Fruit fly (Drosophila melanogaster) whole organism, embryonic: Measurements from ENCODE around the gene Acsx4.

Experiments
- ATbp ChIP-seq: fragments of 200-800 bp; sonication (Bioruptor generic); optimal IDR thresholded peaks from 2 replicates; lab custom pipeline; 2017; ENCODE audit warnings: missing biosample characterization, mild to moderate bottlenecking, missing genetic modification characterization, missing genetic modification reagents
- CG10147 ChIP-seq: fragments of 200-800 bp; sonication (Bioruptor generic); optimal IDR thresholded peaks from 2 replicates; lab custom pipeline; 2019; ENCODE audit warnings: missing biosample characterization, mild to moderate bottlenecking, missing genetic modification characterization, moderate library complexity
- CG10543 ChIP-seq: fragments of 200-800 bp; sonication (Bioruptor generic); optimal IDR thresholded peaks from 3 replicates; lab custom pipeline; 2017; ENCODE audit warnings: missing biosample characterization, mild to moderate bottlenecking, missing genetic modification characterization, moderate library complexity
- CG11504 ChIP-seq: fragments of 200-800 bp; sonication (Bioruptor generic); optimal IDR thresholded peaks from 3 replicates; lab custom pipeline; 2019; ENCODE audit warnings: missing biosample characterization, mild to moderate bottlenecking, missing genetic modification characterization, moderate library complexity
- CG11560 ChIP-seq: fragments of 200-800 bp; sonication (Bioruptor generic); IDR thresholded peaks from 3 replicates; pipeline ENCODE4 v1.3.6; 2022; ENCODE audit warnings: missing biosample characterization, missing genetic modification characterization
- CG12391 ChIP-seq: fragments of 200-800 bp; sonication (Bioruptor generic); optimal IDR thresholded peaks from 3 replicates; lab custom pipeline; 2018; ENCODE audit warnings: missing biosample characterization, mild to moderate bottlenecking, missing genetic modification characterization, moderate library complexity
- CG13894 ChIP-seq: fragments of 200-800 bp; sonication (Bioruptor generic); optimal IDR thresholded peaks from 3 replicates; lab custom pipeline; 2018; ENCODE audit warnings: missing biosample characterization, mild to moderate bottlenecking, missing genetic modification characterization, moderate library complexity
- CG14014 ChIP-seq: fragments of 200-800 bp; sonication (Bioruptor generic); IDR thresholded peaks from 2 replicates; pipeline ENCODE4 v1.3.6; 2022; ENCODE audit warnings: missing biosample characterization, missing genetic modification characterization
- CG14441 ChIP-seq: fragments of 200-800 bp; sonication (Bioruptor generic); IDR thresholded peaks from 2 replicates; pipeline ENCODE4 v1.3.6; 2022; ENCODE audit warnings: missing biosample characterization, missing genetic modification characterization
- CG14710 ChIP-seq: fragments of 200-800 bp; sonication (Bioruptor generic); optimal IDR thresholded peaks from 3 replicates; lab custom pipeline; 2019; ENCODE audit warnings: missing biosample characterization, mild to moderate bottlenecking, missing genetic modification characterization, moderate library complexity
- CG15601 ChIP-seq: fragments of 200-800 bp; sonication (Bioruptor generic); optimal IDR thresholded peaks from 3 replicates; lab custom pipeline; 2019; ENCODE audit warnings: missing biosample characterization, mild to moderate bottlenecking, missing genetic modification characterization, moderate library complexity
- CG1603 ChIP-seq: fragments of 200-800 bp; sonication (Bioruptor generic); optimal IDR thresholded peaks from 2 replicates; lab custom pipeline; 2019; ENCODE audit warnings: missing biosample characterization, mild to moderate bottlenecking, missing genetic modification characterization, moderate library complexity
- CG17359 ChIP-seq: fragments of 200-800 bp; sonication (Bioruptor generic); optimal IDR thresholded peaks from 3 replicates; lab custom pipeline; 2018; ENCODE audit warnings: missing biosample characterization, mild to moderate bottlenecking, missing genetic modification characterization, moderate library complexity
- CG17829 ChIP-seq: fragments of 200-800 bp; optimal IDR thresholded peaks from 2 replicates; lab custom pipeline; 2019; ENCODE audit warnings: missing biosample characterization, mild to moderate bottlenecking, missing genetic modification characterization, moderate library complexity
- CG18262 ChIP-seq: fragments of 200-800 bp; optimal IDR thresholded peaks from 3 replicates; lab custom pipeline; 2019; ENCODE audit warnings: missing biosample characterization, mild to moderate bottlenecking, missing genetic modification characterization, moderate library complexity
- CG18764 ChIP-seq: fragments of 200-800 bp; sonication (Bioruptor generic); optimal IDR thresholded peaks from 3 replicates; lab custom pipeline; 2016; ENCODE audit warnings: missing biosample characterization, missing genetic modification characterization
- CG2116 ChIP-seq: fragments of 200-800 bp; sonication (Bioruptor generic); optimal IDR thresholded peaks from 3 replicates; lab custom pipeline; 2018; ENCODE audit warnings: missing biosample characterization, mild to moderate bottlenecking, missing genetic modification characterization
- CG2202 ChIP-seq: fragments of 200-800 bp; sonication (Bioruptor generic); optimal IDR thresholded peaks from 2 replicates; lab custom pipeline; 2018; ENCODE audit warnings: missing biosample characterization, mild to moderate bottlenecking, missing genetic modification characterization
- CG2678 ChIP-seq: fragments of 200-800 bp; sonication (Bioruptor generic); optimal IDR thresholded peaks from 3 replicates; lab custom pipeline; 2019; ENCODE audit warnings: missing biosample characterization, mild to moderate bottlenecking, missing genetic modification characterization, moderate library complexity
- CG2712 ChIP-seq: fragments of 200-800 bp; optimal IDR thresholded peaks from 3 replicates; lab custom pipeline; 2019; ENCODE audit warnings: missing biosample characterization, mild to moderate bottlenecking, missing genetic modification characterization, moderate library complexity
- CG33557 ChIP-seq: fragments of 200-800 bp; sonication (Bioruptor generic); optimal IDR thresholded peaks from 2 replicates; lab custom pipeline; 2019; ENCODE audit warnings: missing biosample characterization, mild to moderate bottlenecking, missing genetic modification characterization, moderate library complexity
- CG4707 ChIP-seq: fragments of 200-800 bp; sonication (Bioruptor generic); optimal IDR thresholded peaks from 2 replicates; lab custom pipeline; 2018; ENCODE audit warnings: missing biosample characterization, mild to moderate bottlenecking, missing genetic modification characterization, moderate library complexity
- CG4820 ChIP-seq: fragments of 200-800 bp; sonication (Bioruptor generic); optimal IDR thresholded peaks from 3 replicates; lab custom pipeline; 2016; ENCODE audit warnings: missing biosample characterization, missing genetic modification characterization
- CG6791 ChIP-seq: fragments of 200-800 bp; sonication (Bioruptor generic); IDR thresholded peaks from 3 replicates; pipeline ENCODE4 v1.3.6; 2022; ENCODE audit warnings: missing biosample characterization, missing genetic modification characterization; ENCODE audit not compliant: partially characterized antibody
- CG6813 ChIP-seq: fragments of 200-800 bp; sonication (Bioruptor generic); optimal IDR thresholded peaks from 2 replicates; lab custom pipeline; 2017; ENCODE audit warnings: missing biosample characterization, missing genetic modification characterization, mild to moderate bottlenecking, moderate library complexity, missing genetic modification reagents
- CG7839 ChIP-seq: fragments of 200-800 bp; sonication (Bioruptor generic); optimal IDR thresholded peaks from 3 replicates; lab custom pipeline; 2018; ENCODE audit warnings: missing biosample characterization, mild to moderate bottlenecking, missing genetic modification characterization, moderate library complexity
- D ChIP-seq, 2 experiments: fragments of 200-800 bp in 1 of 2; fragments of >200 bp in 1 of 2; sonication (Bioruptor generic) in 1 of 2; optimal IDR thresholded peaks; 2 replicates in 1 of 2; 3 replicates in 1 of 2; lab custom pipeline; 2017; ENCODE audit warnings: mild to moderate bottlenecking in 1 of 2, missing biosample characterization in 1 of 2, missing genetic modification characterization in 1 of 2, missing genetic modification reagents in 1 of 2
- Doc2 ChIP-seq: fragments of 200-800 bp; sonication (Bioruptor generic); IDR thresholded peaks from 2 replicates; pipeline ENCODE4 v1.3.6; 2022; ENCODE audit warnings: missing biosample characterization, missing genetic modification characterization
- E2f1 ChIP-seq: fragments of 200-800 bp; sonication (Bioruptor generic); IDR thresholded peaks from 2 replicates; pipeline ENCODE4 v1.3.6; 2022; ENCODE audit warnings: missing biosample characterization, missing genetic modification characterization
- Ets65A ChIP-seq: fragments of 200-800 bp; sonication (Bioruptor generic); peaks from one replicate; lab custom pipeline; 2016; ENCODE audit warnings: missing biosample characterization, missing genetic modification characterization
- MESR4 ChIP-seq: fragments of 200-800 bp; sonication (Bioruptor generic); optimal IDR thresholded peaks from 2 replicates; lab custom pipeline; 2018; ENCODE audit warnings: missing biosample characterization, mild to moderate bottlenecking, missing genetic modification characterization, moderate library complexity
- Oli ChIP-seq: fragments of 200-800 bp; sonication (Bioruptor generic); optimal IDR thresholded peaks from 2 replicates; lab custom pipeline; 2018; ENCODE audit warnings: missing biosample characterization, mild to moderate bottlenecking, missing genetic modification characterization, moderate library complexity
- PHDP ChIP-seq: fragments of 200-800 bp; sonication (Bioruptor generic); optimal IDR thresholded peaks from 3 replicates; lab custom pipeline; 2018; ENCODE audit warnings: missing biosample characterization, mild to moderate bottlenecking, missing genetic modification characterization, moderate library complexity
- Stat92E ChIP-seq, 3 experiments: fragments of >200 bp in 2 of 3; fragments of 200-800 bp in 1 of 3; sonication (Bioruptor generic) in 1 of 3; optimal IDR thresholded peaks; 2 replicates each; lab custom pipeline; 2017 to 2019; ENCODE audit warnings: missing biosample characterization in 3 of 3, missing genetic modification characterization in 3 of 3, mild to moderate bottlenecking in 1 of 3, moderate library complexity in 1 of 3
- ash1 ChIP-seq: fragments of 200-800 bp; sonication (Bioruptor generic); optimal IDR thresholded peaks from 2 replicates; lab custom pipeline; 2018; ENCODE audit warnings: missing biosample characterization, mild to moderate bottlenecking, missing genetic modification characterization
- bcd ChIP-seq: fragments of 200-800 bp; sonication (Bioruptor generic); optimal IDR thresholded peaks from 2 replicates; lab custom pipeline; 2017; ENCODE audit warnings: missing biosample characterization, mild to moderate bottlenecking, missing genetic modification characterization
- br ChIP-seq: fragments of >200 bp; optimal IDR thresholded peaks from 2 replicates; lab custom pipeline; 2017
- danr ChIP-seq: fragments of 200-800 bp; sonication (Bioruptor generic); IDR thresholded peaks from 2 replicates; pipeline ENCODE4 v1.3.6; 2022; ENCODE audit warnings: missing biosample characterization, missing genetic modification characterization
- disco-r ChIP-seq: fragments of 200-800 bp; sonication (Bioruptor generic); optimal IDR thresholded peaks from 2 replicates; lab custom pipeline; 2016; ENCODE audit warnings: missing biosample characterization, missing genetic modification characterization
- dmrt11E ChIP-seq: fragments of 200-800 bp; sonication (Bioruptor generic); optimal IDR thresholded peaks from 3 replicates; lab custom pipeline; 2018; ENCODE audit warnings: missing biosample characterization, mild to moderate bottlenecking, missing genetic modification characterization, moderate library complexity
- dmrt99B ChIP-seq: fragments of 200-800 bp; sonication (Bioruptor generic); optimal IDR thresholded peaks from 2 replicates; lab custom pipeline; 2018; ENCODE audit warnings: missing biosample characterization, mild to moderate bottlenecking, missing genetic modification characterization, moderate library complexity
- fd64A ChIP-seq: fragments of 200-800 bp; sonication (Bioruptor generic); optimal IDR thresholded peaks from 3 replicates; lab custom pipeline; 2018; ENCODE audit warnings: missing biosample characterization, mild to moderate bottlenecking, missing genetic modification characterization
- gem ChIP-seq: fragments of 200-800 bp; sonication (Bioruptor generic); optimal IDR thresholded peaks from 2 replicates; lab custom pipeline; 2019; ENCODE audit warnings: missing biosample characterization, mild to moderate bottlenecking, missing genetic modification characterization, moderate library complexity
- hb ChIP-seq: fragments of 200-800 bp; sonication (Bioruptor generic); IDR thresholded peaks from 3 replicates; pipeline ENCODE4 v1.3.6; 2022; ENCODE audit warnings: missing biosample characterization, missing genetic modification characterization; ENCODE audit not compliant: partially characterized antibody
- kah ChIP-seq: fragments of 200-800 bp; sonication (Bioruptor generic); optimal IDR thresholded peaks from 2 replicates; lab custom pipeline; 2018; ENCODE audit warnings: missing biosample characterization, mild to moderate bottlenecking, missing genetic modification characterization
- nmo ChIP-seq: fragments of 200-800 bp; sonication (Bioruptor generic); optimal IDR thresholded peaks from 2 replicates; lab custom pipeline; 2018; ENCODE audit warnings: missing biosample characterization, mild to moderate bottlenecking, missing genetic modification characterization, moderate library complexity
- sr ChIP-seq: fragments of 200-800 bp; sonication (Bioruptor generic); IDR thresholded peaks from 3 replicates; pipeline ENCODE4 v1.3.6; 2022; ENCODE audit warnings: missing biosample characterization, missing genetic modification characterization
- tap ChIP-seq: fragments of 200-800 bp; optimal IDR thresholded peaks from 3 replicates; lab custom pipeline; 2019; ENCODE audit warnings: missing biosample characterization, mild to moderate bottlenecking, missing genetic modification characterization, moderate library complexity

The Acsx4 gene

dm6 chr3R:19820994-19821393, 37.7 kb downstream of the Acsx4 start (continued):
- TF ChIP-seq CG11504 (tag; lab: Kevin White, UChicago) (peak; percentile 34), CG17829 (peak; percentile 14), D (optimal IDR thresholded peaks at IDR 0.05; lab: Kevin White, UChicago) (no peak), D (GFP tag; optimal IDR thresholded peaks at IDR 0.05; lab: Kevin White, UChicago) (peak; percentile 4), CG14710 (tag; lab: Kevin White, UChicago) (peak; percentile 23), CG18262 (tag; lab: Kevin White, UChicago) (peak; percentile 39), bcd (GFP tag; lab: Kevin White, UChicago) (peak; percentile 1), nmo (GFP tag; lab: Kevin White, UChicago) (peak; percentile 23), PHDP (tag; lab: Kevin White, UChicago) (no peak), danr (GFP tag; lab: Robert Waterston, UW) (no peak), CG7839 (tag; lab: Kevin White, UChicago) (peak; percentile 26), CG1603 (peak; percentile 12), br (no peak), gem (peak; percentile 42), CG4820 (GFP tag; lab: Kevin White, UChicago) (peak; percentile 4), CG17359 (tag; lab: Kevin White, UChicago) (peak; percentile 11), CG10147 (GFP tag; lab: Kevin White, UChicago) (no peak), dmrt99B (tag; lab: Kevin White, UChicago) (peak; percentile 8), CG2116 (GFP tag; lab: Kevin White, UChicago) (no peak)
- TF ChIP-seq, all 482 proteins: peak for 41

- TF ChIP-seq E2f1 (GFP tag; lab: Robert Waterston, UW) (no peak), CG10543 (no peak), disco-r (GFP tag; lab: Kevin White, UChicago) (no peak), fd64A (GFP tag; lab: Kevin White, UChicago) (peak; percentile 29), nmo (GFP tag; lab: Kevin White, UChicago) (no peak), dmrt11E (peak; percentile 14), Oli (no peak), CG11560 (no peak), CG15601 (tag; lab: Kevin White, UChicago) (peak; percentile 57), CG14014 (no peak), CG33557 (peak; percentile 48), CG2712 (tag; lab: Kevin White, UChicago) (no peak), CG6791 (GFP tag; lab: Robert Waterston, UW) (no peak), CG4707 (peak; percentile 28), hb (no peak), CG2678 (peak; percentile 22), ash1 (GFP tag; lab: Kevin White, UChicago) (no peak), CG1603 (peak; percentile 18), tap (tag; lab: Kevin White, UChicago) (peak; percentile 11), CG13894 (tag; lab: Kevin White, UChicago) (no peak), Doc2 (GFP tag; lab: Robert Waterston, UW) (no peak), kah (GFP tag; lab: Kevin White, UChicago) (no peak), MESR4 (GFP tag; lab: Kevin White, UChicago) (no peak), CG12391 (tag; lab: Kevin White, UChicago) (no peak), CG2202 (tag; lab: Kevin White, UChicago) (peak; percentile 17), ATbp (GFP tag; lab: Kevin White, UChicago) (peak; percentile 33), CG14441 (GFP tag; lab: Robert Waterston, UW) (no peak), sr (GFP tag; lab: Robert Waterston, UW) (no peak), Ets65A (GFP tag; lab: Kevin White, UChicago) (no peak), CG6813 (peak; percentile 29), CG18764 (GFP tag; lab: Kevin White, UChicago) (no peak), Stat92E (GFP tag; optimal IDR thresholded peaks at IDR 0.05; lab: Kevin White, UChicago) (peak in 1 of 3 experiments; percentile 54)
These were observed 38.8 kb downstream of the Acsx4 start for dm6 chr3R:19822138-19822537.
